1 fruit fly cellular context compared by ENCODE assay signal in genomic region chr3L:19618072-19618958, dm6.
TF ChIP-seq lines count a peak whose summit lies in the region.

Gene asf1 (plus strand): TSS chr3L:19618894.

TF ChIP-seq in whole organism, embryonic, 481 proteins besides CTCF, POLR2A, EP300 and RAD21 (continued from another document):
- TF ChIP-seq CG9932 (GFP tag; IDR thresholded peaks at IDR 0.05; lab: Robert Waterston, UW) (0 out of 2 replicates have a peak, but pooled peaks have one; percentile 32), CG18011 (GFP tag; optimal IDR thresholded peaks at IDR 0.05; lab: Kevin White, UChicago) (no peak), CG12744 (GFP tag; optimal IDR thresholded peaks at IDR 0.05; lab: Kevin White, UChicago) (no peak), sisA (GFP tag; IDR thresholded peaks at IDR 0.05; lab: Robert Waterston, UW) (no peak), Opbp (GFP tag; IDR thresholded peaks at IDR 0.05; lab: Robert Waterston, UW; ENCODE audit: partially characterized antibody) (peak; percentile 57; the same call in 2 of the 3 replicates), Dref (GFP tag; IDR thresholded peaks at IDR 0.05; lab: Robert Waterston, UW) (peak; percentile 63), CkIIα-i1 (GFP tag; IDR thresholded peaks at IDR 0.05; lab: Robert Waterston, UW) (no peak), sim (GFP tag; IDR thresholded peaks at IDR 0.05; lab: Robert Waterston, UW) (no peak), B-H1 (GFP tag; IDR thresholded peaks at IDR 0.05; lab: Robert Waterston, UW) (no peak), Pdp1 (GFP tag; optimal IDR thresholded peaks at IDR 0.05; lab: Kevin White, UChicago) (no peak), sens-2 (GFP tag; IDR thresholded peaks at IDR 0.05; lab: Robert Waterston, UW) (no peak), jumu (GFP tag; optimal IDR thresholded peaks at IDR 0.05; lab: Kevin White, UChicago) (no peak), ftz-f1 (GFP tag; optimal IDR thresholded peaks at IDR 0.05; lab: Kevin White, UChicago) (no peak), onecut (GFP tag; IDR thresholded peaks at IDR 0.05; lab: Robert Waterston, UW) (peak; percentile 68), Fer2 (tag; optimal IDR thresholded peaks at IDR 0.05; lab: Kevin White, UChicago) (no peak), CG8924 (tag; optimal IDR thresholded peaks at IDR 0.05; lab: Kevin White, UChicago) (peak; percentile 13), Antp (GFP tag; optimal IDR thresholded peaks at IDR 0.05; lab: Kevin White, UChicago) (peak; percentile 23), CG16815 (GFP tag; optimal IDR thresholded peaks at IDR 0.05; lab: Kevin White, UChicago) (no peak), CG4707 (GFP tag; optimal IDR thresholded peaks at IDR 0.05; lab: Kevin White, UChicago) (no peak), CG14860 (GFP tag; IDR thresholded peaks at IDR 0.05; lab: Robert Waterston, UW; ENCODE audit: partially characterized antibody) (peak; percentile 54; the same call in 1 of the 3 replicates), CG9437 (GFP tag; optimal IDR thresholded peaks at IDR 0.05; lab: Kevin White, UChicago) (no peak), ase (GFP tag; IDR thresholded peaks at IDR 0.05; lab: Robert Waterston, UW) (no peak), bowl (GFP tag; IDR thresholded peaks at IDR 0.05; lab: Robert Waterston, UW) (no peak), CG17328 (GFP tag; IDR thresholded peaks at IDR 0.05; lab: Robert Waterston, UW) (no peak), pnt (GFP tag; optimal IDR thresholded peaks at IDR 0.05; lab: Kevin White, UChicago) (no peak), NK7.1 (GFP tag; optimal IDR thresholded peaks at IDR 0.05; lab: Kevin White, UChicago) (no peak), grau (tag; optimal IDR thresholded peaks at IDR 0.05; lab: Kevin White, UChicago) (no peak), kni (GFP tag; optimal IDR thresholded peaks at IDR 0.05; lab: Kevin White, UChicago) (peak; percentile 57), D19B (GFP tag; optimal IDR thresholded peaks at IDR 0.05; lab: Kevin White, UChicago) (no peak), fu2 (GFP tag; optimal IDR thresholded peaks at IDR 0.05; lab: Kevin White, UChicago) (no peak), CG31224 (GFP tag; IDR thresholded peaks at IDR 0.05; lab: Robert Waterston, UW) (no peak), ind (GFP tag; optimal IDR thresholded peaks at IDR 0.05; lab: Kevin White, UChicago) (peak; percentile 9), HLH54F (GFP tag; optimal IDR thresholded peaks at IDR 0.05; lab: Kevin White, UChicago) (peak; percentile 17), D19A (tag; optimal IDR thresholded peaks at IDR 0.05; lab: Kevin White, UChicago) (no peak), Fer3 (tag; optimal IDR thresholded peaks at IDR 0.05; lab: Kevin White, UChicago) (no peak), CG2678 (tag; optimal IDR thresholded peaks at IDR 0.05; lab: Kevin White, UChicago) (no peak), Chrac-16 (GFP tag; optimal IDR thresholded peaks at IDR 0.05; lab: Kevin White, UChicago) (no peak), CG31365 (tag; optimal IDR thresholded peaks at IDR 0.05; lab: Kevin White, UChicago) (no peak), CG32767 (GFP tag; IDR thresholded peaks at IDR 0.05; lab: Robert Waterston, UW) (no peak), Dbx (GFP tag; IDR thresholded peaks at IDR 0.05; lab: Robert Waterston, UW) (no peak), cas (GFP tag; IDR thresholded peaks at IDR 0.05; lab: Robert Waterston, UW) (no peak), CG17612 (GFP tag; IDR thresholded peaks at IDR 0.05; lab: Robert Waterston, UW) (no peak), CG1603 (tag; optimal IDR thresholded peaks at IDR 0.05; lab: Kevin White, UChicago) (no peak), Dp (GFP tag; optimal IDR thresholded peaks at IDR 0.05; lab: Kevin White, UChicago) (peak; percentile 70), CG11723 (GFP tag; optimal IDR thresholded peaks at IDR 0.05; lab: Kevin White, UChicago) (no peak), CG4328 (GFP tag; optimal IDR thresholded peaks at IDR 0.05; lab: Kevin White, UChicago) (no peak), zf30C (GFP tag; optimal IDR thresholded peaks at IDR 0.05; lab: Kevin White, UChicago) (no peak), CG3995 (GFP tag; optimal IDR thresholded peaks at IDR 0.05; lab: Kevin White, UChicago) (peak; percentile 36), CG12391 (tag; optimal IDR thresholded peaks at IDR 0.05; lab: Kevin White, UChicago) (peak; percentile 45), CG4282 (GFP tag; optimal IDR thresholded peaks at IDR 0.05; lab: Kevin White, UChicago) (no peak), CG13296 (GFP tag; optimal IDR thresholded peaks at IDR 0.05; lab: Kevin White, UChicago) (peak; percentile 17), Poxn (GFP tag; IDR thresholded peaks at IDR 0.05; lab: Robert Waterston, UW) (no peak), Jarid2 (GFP tag; optimal IDR thresholded peaks at IDR 0.05; lab: Kevin White, UChicago) (no peak), CG7372 (GFP tag; IDR thresholded peaks at IDR 0.05; lab: Robert Waterston, UW) (no peak), TFAM (GFP tag; optimal IDR thresholded peaks at IDR 0.05; lab: Kevin White, UChicago) (no peak), Asciz (GFP tag; optimal IDR thresholded peaks at IDR 0.05; lab: Kevin White, UChicago) (no peak), crol (GFP tag; IDR thresholded peaks at IDR 0.05; lab: Robert Waterston, UW) (peak; percentile 85), CG6765 (GFP tag; optimal IDR thresholded peaks at IDR 0.05; lab: Kevin White, UChicago) (no peak), C15 (GFP tag; IDR thresholded peaks at IDR 0.05; lab: Robert Waterston, UW) (no peak), jigr1 (GFP tag; IDR thresholded peaks at IDR 0.05; lab: Robert Waterston, UW) (no peak)
